Worm (Caenorhabditis elegans): Measurements from ENCODE around the gene mtm-6.

Gene mtm-6

ce11 chrIII:13302578-13302977 is 44.3 kb upstream of the mtm-6 start (continued):
- TF ChIP-seq hsf-1 (GFP tag; IDR thresholded peaks at IDR 0.05) (peak; percentile 13; the same call in 1 of the 2 replicates), Y79H2A.3 (GFP tag; conservative IDR thresholded peaks at IDR 0.05) (peak; percentile 75; the same call in 1 of the 2 replicates), somi-1 (GFP tag; optimal IDR thresholded peaks at IDR 0.05) (no peak), nhr-90 (tag; optimal IDR thresholded peaks at IDR 0.05) (no peak), cebp-1 (GFP tag; IDR thresholded peaks at IDR 0.05) (no peak), cebp-1 (tag; optimal IDR thresholded peaks at IDR 0.05) (peak; percentile 6), K12H6.12 (tag; optimal IDR thresholded peaks at IDR 0.05) (no peak), K11D2.4 (GFP tag; IDR thresholded peaks at IDR 0.05) (no peak), lin-54 (GFP tag; optimal IDR thresholded peaks at IDR 0.05) (peak; percentile 10), lin-26 (GFP tag; IDR thresholded peaks at IDR 0.05) (peak; percentile 21; the same call in 1 of the 2 replicates), efl-1 (GFP tag; optimal IDR thresholded peaks at IDR 0.05) (peak; percentile 7)

ce11 chrIII:13305537-13305936 is 41.3 kb upstream of the mtm-6 start:
- TF ChIP-seq lin-26 (GFP tag; IDR thresholded peaks at IDR 0.05) (peak; percentile 35; the same call in 1 of the 2 replicates), madf-8 (GFP tag; conservative IDR thresholded peaks at IDR 0.05) (no peak)

ce11 chrIII:13307107-13307506 is 39.8 kb upstream of the mtm-6 start, which contains the start of the genes klp-19 and slc-36.1:
Gene klp-19, minus strand, starts transcription at chrIII:13307259.
Gene slc-36.1, plus strand, starts transcription at chrIII:13307502.
- TF ChIP-seq lsl-1 (GFP tag; optimal IDR thresholded peaks at IDR 0.05) (peak; percentile 64), lin-54 (GFP tag; optimal IDR thresholded peaks at IDR 0.05) (peak; percentile 78), snpc-3.4 (tag; optimal IDR thresholded peaks at IDR 0.05) (peak; percentile 51), nfya-1 (tag; optimal IDR thresholded peaks at IDR 0.05; ENCODE audit: borderline replicate concordance, insufficient read depth) (no peak), mcd-1 (GFP tag; IDR thresholded peaks at IDR 0.05) (peak; percentile 62), snpc-1.3 (tag; optimal IDR thresholded peaks at IDR 0.05; ENCODE audit: insufficient read depth) (peak; percentile 56), B0261.1 (tag; optimal IDR thresholded peaks at IDR 0.05) (no peak), rec-8 (tag; optimal IDR thresholded peaks at IDR 0.05) (no peak), attf-3 (GFP tag; conservative IDR thresholded peaks at IDR 0.05) (no peak), nfya-2 (GFP tag; IDR thresholded peaks at IDR 0.05) (no peak), lin-35 (GFP tag; optimal IDR thresholded peaks at IDR 0.05) (peak in 1 of 3 experiments; percentile 44), hmg-1.2 (GFP tag; IDR thresholded peaks at IDR 0.05) (peak; percentile 13; the same call in 1 of the 2 replicates), dpl-1 (GFP tag; optimal IDR thresholded peaks at IDR 0.05) (peak; percentile 84), xnd-1 (tag; optimal IDR thresholded peaks at IDR 0.05) (peak; percentile 60), dox-1 (GFP tag; IDR thresholded peaks at IDR 0.05) (peak; percentile 68), ceh-91 (GFP tag; IDR thresholded peaks at IDR 0.05) (peak; percentile 66), ceh-58 (GFP tag; IDR thresholded peaks at IDR 0.05) (no peak), gei-17 (GFP tag; optimal IDR thresholded peaks at IDR 0.05) (no peak), efl-1 (GFP tag; optimal IDR thresholded peaks at IDR 0.05) (peak; percentile 88), ztf-6 (GFP tag; IDR thresholded peaks at IDR 0.05) (no peak), rcor-1 (GFP tag; IDR thresholded peaks at IDR 0.05) (peak; percentile 47), egrh-3 (GFP tag; IDR thresholded peaks at IDR 0.05) (peak; percentile 62), F33H1.4 (GFP tag; IDR thresholded peaks at IDR 0.05) (peak; percentile 69), cebp-1 (GFP tag; IDR thresholded peaks at IDR 0.05) (no peak), cebp-1 (tag; optimal IDR thresholded peaks at IDR 0.05) (peak; percentile 41), tbp1 (GFP tag; optimal IDR thresholded peaks at IDR 0.05) (peak; percentile 11), C17E4.6 (GFP tag; IDR thresholded peaks at IDR 0.05) (peak; percentile 37; the same call in 1 of the 2 replicates), F23B12.7 (tag; optimal IDR thresholded peaks at IDR 0.05; ENCODE audit: insufficient read depth) (peak; percentile 78), madf-8 (GFP tag; conservative IDR thresholded peaks at IDR 0.05) (peak; percentile 52; the same call in 1 of the 2 replicates), Y95B8A.8 (GFP tag; IDR thresholded peaks at IDR 0.05) (no peak), ztf-28 (GFP tag; IDR thresholded peaks at IDR 0.05) (no peak), athp-1 (tag; optimal IDR thresholded peaks at IDR 0.05) (peak; percentile 53), ceh-100 (GFP tag; IDR thresholded peaks at IDR 0.05) (peak; percentile 48), madf-6 (GFP tag; IDR thresholded peaks at IDR 0.05) (peak; percentile 90), madf-3 (GFP tag; IDR thresholded peaks at IDR 0.05) (no peak), mxl-1 (tag; optimal IDR thresholded peaks at IDR 0.05) (no peak), D2030.7 (GFP tag; IDR thresholded peaks at IDR 0.05) (peak; percentile 86)
